Worm (Caenorhabditis elegans): ENCODE data around the gene acr-9.

Gene acr-9

DNA sequence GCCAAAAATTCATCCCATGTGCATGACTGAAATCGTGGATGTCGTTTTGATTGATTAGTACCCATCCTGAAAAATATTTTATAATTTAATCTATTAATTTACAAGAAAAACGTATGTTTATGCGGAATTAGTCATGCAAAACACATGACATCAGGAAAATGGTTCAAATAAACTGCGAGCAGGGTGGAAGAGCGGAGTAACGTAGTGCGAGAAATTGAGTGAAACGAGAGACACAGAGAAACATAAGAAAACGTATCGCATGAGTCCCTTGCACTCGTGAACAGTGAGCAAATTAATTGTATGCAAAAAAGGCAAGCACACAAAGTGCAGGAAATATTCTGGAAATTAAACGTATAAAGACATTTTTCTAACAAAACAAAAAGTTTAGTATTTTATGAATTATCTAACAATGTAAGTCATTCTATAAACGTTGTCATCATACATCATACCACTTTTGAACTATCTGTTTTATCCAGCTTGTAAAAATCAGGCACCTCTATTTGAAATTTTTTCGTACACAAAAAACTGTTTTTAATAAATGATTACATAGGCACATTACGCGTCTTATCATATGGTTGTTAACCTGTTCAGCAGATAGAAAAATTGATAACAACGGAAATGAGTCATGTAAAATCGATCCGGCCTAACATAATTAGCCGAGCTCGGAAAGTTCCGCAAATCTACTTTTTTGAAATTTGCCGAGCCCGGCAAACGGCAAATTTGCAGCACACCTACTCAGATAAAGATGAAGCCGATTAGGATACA, 50.5 kb downstream of the acr-9 start, which contains the start of gene F54B11.5 (continued):
- TF ChIP-seq ZK546.5 (tag; optimal IDR thresholded peaks at IDR 0.05) (no peak), nhr-77 (tag; optimal IDR thresholded peaks at IDR 0.05) (no peak), ztf-1 (GFP tag; conservative IDR thresholded peaks at IDR 0.05) (no peak), elt-1 (tag; optimal IDR thresholded peaks at IDR 0.05) (no peak)

DNA sequence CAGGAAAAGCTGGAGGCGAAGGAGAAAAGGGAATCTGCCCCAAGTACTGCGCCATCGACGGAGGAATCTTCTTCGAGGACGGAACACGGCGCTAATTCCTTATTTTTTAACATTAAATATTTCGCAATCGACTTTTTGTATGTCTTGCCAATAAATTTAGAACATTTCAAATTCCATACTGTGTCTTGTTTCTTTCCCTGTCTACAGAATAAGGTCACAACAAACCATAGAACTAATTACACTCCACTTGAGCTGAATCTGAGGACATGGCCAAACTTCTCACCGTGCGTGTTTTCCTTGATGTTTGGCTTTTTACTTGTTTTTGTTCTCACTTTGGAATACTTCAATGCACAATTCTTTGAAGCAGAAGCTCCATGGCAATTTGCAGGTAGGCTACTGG, 54.3 kb downstream of the acr-9 start, which contains the start of gene F54B11.4:
TSS of gene F54B11.4 (plus strand) at position 301 of the 400 bp plus-strand sequence.
- TF ChIP-seq nhr-23 (tag; optimal IDR thresholded peaks at IDR 0.05) (no peak), lin-13 (GFP tag; optimal IDR thresholded peaks at IDR 0.05) (no peak), nhr-11 (tag; optimal IDR thresholded peaks at IDR 0.05) (no peak), mbf-1 (tag; optimal IDR thresholded peaks at IDR 0.05) (no peak), unc-39 (tag; optimal IDR thresholded peaks at IDR 0.05) (no peak), ceh-82 (tag; optimal IDR thresholded peaks at IDR 0.05) (no peak), ama-1 (optimal IDR thresholded peaks at IDR 0.05) (no peak), ztf-11 (tag; optimal IDR thresholded peaks at IDR 0.05) (no peak), nhr-10 (tag; optimal IDR thresholded peaks at IDR 0.05) (no peak), peb-1 (tag; optimal IDR thresholded peaks at IDR 0.05) (no peak), C34F6.9 (tag; optimal IDR thresholded peaks at IDR 0.05) (no peak), ceh-16 (tag; optimal IDR thresholded peaks at IDR 0.05) (no peak), R02D3.7 (tag; optimal IDR thresholded peaks at IDR 0.05) (no peak)

All from whole organism, L2 larva.